Worm (Caenorhabditis elegans): Measurements from ENCODE around the gene epi-1.

Gene epi-1

DNA sequence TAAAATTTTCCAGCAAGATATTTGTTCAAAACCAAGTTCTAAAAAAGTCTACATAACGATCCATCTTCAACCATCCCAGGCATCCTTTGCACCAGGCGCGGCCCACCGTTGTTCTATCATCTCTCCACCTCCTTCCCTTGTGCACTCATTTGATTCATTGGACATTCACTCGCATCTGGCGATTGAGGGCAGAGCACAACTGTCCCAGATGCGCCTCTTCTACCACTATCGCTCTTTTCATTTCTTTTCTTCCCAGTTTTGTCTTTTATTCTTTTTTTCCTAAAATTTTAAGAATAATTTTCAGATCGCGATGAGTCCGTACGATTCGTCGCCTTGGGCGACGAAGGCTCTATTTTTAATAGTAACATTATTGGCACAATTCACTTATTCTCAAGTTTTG, at the start of gene epi-1:
TSS of gene epi-1 (plus strand) at position 301 of the 400 bp plus-strand sequence.
- peak; percentile 79 for TF ChIP-seq hlh-1 (tag; optimal IDR thresholded peaks at IDR 0.05)
- TF ChIP-seq unc-120 (tag; optimal IDR thresholded peaks at IDR 0.05; ENCODE audit: poor library complexity, severe bottlenecking), result peak; percentile 38
- TF ChIP-seq mls-2 (tag; optimal IDR thresholded peaks at IDR 0.05), result no peak

- TF ChIP-seq cnd-1 (tag; optimal IDR thresholded peaks at IDR 0.05), result no peak
- no peak for TF ChIP-seq ham-2 (GFP tag; optimal IDR thresholded peaks at IDR 0.05)
- TF ChIP-seq nhr-237 (tag; optimal IDR thresholded peaks at IDR 0.05), result no peak
- no peak for TF ChIP-seq ces-1 (GFP tag; optimal IDR thresholded peaks at IDR 0.05)
- no peak for TF ChIP-seq bed-3 (GFP tag; optimal IDR thresholded peaks at IDR 0.05)
- no peak for TF ChIP-seq mep-1 (tag; optimal IDR thresholded peaks at IDR 0.05)
- TF ChIP-seq unc-120 (tag; optimal IDR thresholded peaks at IDR 0.05; ENCODE audit: poor library complexity, severe bottlenecking), result no peak
- no peak for TF ChIP-seq lsy-2 (tag; optimal IDR thresholded peaks at IDR 0.05)
- no peak for TF ChIP-seq zip-8 (tag; optimal IDR thresholded peaks at IDR 0.05)
- TF ChIP-seq blmp-1 (tag; optimal IDR thresholded peaks at IDR 0.05), result no peak
Measured at ce11 chrIV:10617099-10617498, 49.5 kb upstream of the epi-1 start.

DNA sequence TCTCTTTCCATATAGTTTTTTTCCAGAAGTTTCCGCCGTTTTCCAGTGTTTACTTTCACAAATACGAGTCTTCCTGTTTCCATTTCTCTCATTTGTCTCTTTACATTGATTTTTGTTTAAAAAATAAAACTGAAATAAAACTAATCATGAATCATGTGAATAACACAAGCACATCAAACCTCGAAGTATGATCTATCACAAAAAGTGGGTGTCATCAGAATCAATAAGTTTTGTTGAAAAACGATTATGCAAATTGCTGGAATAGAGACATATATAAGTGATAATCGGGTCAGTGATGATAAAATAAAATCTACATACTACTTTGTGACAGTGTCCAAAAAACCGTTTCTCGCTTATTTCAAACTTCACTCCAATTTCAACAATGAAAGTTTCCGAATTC, 45.8 kb upstream of the epi-1 start, which contains the start of gene R09H10.7:
TSS of gene R09H10.7 (plus strand) at position 301 of the 400 bp plus-strand sequence.
- TF ChIP-seq unc-120 (tag; optimal IDR thresholded peaks at IDR 0.05; ENCODE audit: poor library complexity, severe bottlenecking) (no peak), ceh-39 (tag; optimal IDR thresholded peaks at IDR 0.05) (no peak), M03D4.4 (tag; optimal IDR thresholded peaks at IDR 0.05) (no peak), unc-39 (tag; optimal IDR thresholded peaks at IDR 0.05) (no peak), mep-1 (tag; optimal IDR thresholded peaks at IDR 0.05) (no peak), nhr-237 (tag; optimal IDR thresholded peaks at IDR 0.05) (no peak), lin-32 (GFP tag; optimal IDR thresholded peaks at IDR 0.05) (no peak), drap-1 (GFP tag; optimal IDR thresholded peaks at IDR 0.05) (no peak)

DNA sequence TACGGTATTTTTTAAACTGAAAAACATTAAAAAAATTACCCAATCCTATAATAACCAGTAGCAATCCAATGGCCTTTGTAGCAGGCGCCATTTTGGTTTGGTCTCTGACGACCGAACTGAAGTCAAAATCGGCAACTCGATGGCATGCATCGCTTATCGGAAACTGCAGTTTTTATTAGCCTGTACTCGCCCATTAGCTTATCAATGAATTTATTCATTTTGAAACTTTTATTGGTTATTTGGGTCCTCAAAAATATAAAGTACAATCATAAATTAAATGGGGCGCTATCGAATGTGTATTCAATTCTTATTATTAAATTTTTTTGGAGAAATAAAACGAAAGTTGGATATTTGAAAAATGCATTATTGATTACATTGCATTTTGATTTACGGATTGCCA, 37.9 kb upstream of the epi-1 start, which contains the start of gene R09H10.5:
TSS of gene R09H10.5 (minus strand) at position 106 of the 400 bp plus-strand sequence.
- TF ChIP-seq nhr-237 (tag; optimal IDR thresholded peaks at IDR 0.05) (no peak), unc-39 (tag; optimal IDR thresholded peaks at IDR 0.05) (no peak), snpc-4 (tag; optimal IDR thresholded peaks at IDR 0.05) (no peak)

DNA sequence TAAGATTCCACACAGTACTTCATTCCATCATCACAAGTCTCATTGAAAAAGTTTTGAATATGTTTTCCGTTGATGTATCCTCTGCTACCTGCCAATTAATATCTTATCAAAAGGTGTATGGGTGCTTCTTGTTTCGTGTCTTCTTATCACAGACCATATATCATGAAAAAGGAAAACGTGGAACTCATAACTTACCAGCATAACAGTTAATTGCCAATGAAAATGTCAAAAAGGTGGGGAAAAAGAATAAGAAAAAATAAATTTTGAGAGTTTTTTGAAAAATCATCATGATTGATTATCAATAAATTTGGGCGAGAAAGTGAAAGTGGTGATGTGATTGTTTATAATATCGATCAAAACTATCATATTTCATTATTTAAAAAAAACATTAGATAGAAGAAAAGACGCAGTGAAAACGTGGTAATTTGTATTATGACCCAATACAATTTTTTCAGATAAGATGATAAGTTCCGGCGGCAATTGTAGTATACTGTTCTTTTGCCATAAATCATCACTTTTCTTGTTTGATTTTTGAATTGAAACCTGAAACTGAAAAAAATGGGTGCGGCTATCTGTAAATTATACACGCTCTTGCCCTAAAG, 35.6 kb upstream of the epi-1 start, which contains the start of gene F56C4.4:
TSS of gene F56C4.4 (minus strand) at position 315 of the 602 bp plus-strand sequence.
- TF ChIP-seq blmp-1 (tag; optimal IDR thresholded peaks at IDR 0.05) (no peak), ceh-39 (tag; optimal IDR thresholded peaks at IDR 0.05) (no peak), ztf-11 (tag; optimal IDR thresholded peaks at IDR 0.05) (no peak), nhr-237 (tag; optimal IDR thresholded peaks at IDR 0.05) (no peak), lsy-2 (tag; optimal IDR thresholded peaks at IDR 0.05) (no peak), unc-39 (tag; optimal IDR thresholded peaks at IDR 0.05) (no peak), elt-3 (tag; optimal IDR thresholded peaks at IDR 0.05) (no peak), unc-120 (tag; optimal IDR thresholded peaks at IDR 0.05; ENCODE audit: poor library complexity, severe bottlenecking) (no peak), hlh-1 (tag; optimal IDR thresholded peaks at IDR 0.05) (no peak), tbx-8 (GFP tag; optimal IDR thresholded peaks at IDR 0.05) (no peak), mls-2 (tag; optimal IDR thresholded peaks at IDR 0.05) (no peak), ces-1 (GFP tag; optimal IDR thresholded peaks at IDR 0.05) (no peak), drap-1 (GFP tag; optimal IDR thresholded peaks at IDR 0.05) (no peak), elt-1 (tag; optimal IDR thresholded peaks at IDR 0.05; ENCODE audit: borderline replicate concordance, insufficient read depth) (no peak), nhr-28 (tag; optimal IDR thresholded peaks at IDR 0.05) (no peak), zip-8 (tag; optimal IDR thresholded peaks at IDR 0.05) (no peak), sptf-1 (tag; optimal IDR thresholded peaks at IDR 0.05) (no peak), mab-5 (tag; optimal IDR thresholded peaks at IDR 0.05) (no peak), sem-2 (GFP tag; optimal IDR thresholded peaks at IDR 0.05) (no peak), M03D4.4 (tag; optimal IDR thresholded peaks at IDR 0.05) (no peak)

- TF ChIP-seq ces-1 (GFP tag; optimal IDR thresholded peaks at IDR 0.05), result no peak
- no peak for TF ChIP-seq blmp-1 (tag; optimal IDR thresholded peaks at IDR 0.05)
Measured at ce11 chrIV:10636649-10637048, 30.0 kb upstream of the epi-1 start, which contains the start of gene F56C4.1. F56C4.1 (plus strand) TSS chrIV:10636949.

DNA sequence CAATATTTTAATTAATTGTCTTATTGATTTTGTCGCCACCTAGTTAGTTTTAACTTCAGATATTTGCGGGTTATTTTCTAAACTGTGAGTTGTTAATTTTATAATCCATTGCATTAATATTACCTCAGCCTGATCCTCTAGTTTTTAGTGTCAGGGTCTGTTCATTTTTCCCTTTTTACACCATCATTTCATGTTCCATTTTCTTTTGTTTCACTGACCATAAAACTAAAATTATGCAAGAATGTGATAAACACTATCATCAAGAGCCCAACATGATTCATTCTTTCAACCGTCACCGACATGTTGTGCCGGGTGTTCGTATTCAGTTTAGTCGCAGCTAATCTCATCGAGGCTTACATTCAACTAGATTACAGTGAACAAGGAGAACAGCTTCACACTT, 27.6 kb upstream of the epi-1 start, which contains the start of gene F56C4.2:
TSS of gene F56C4.2 (plus strand) at position 301 of the 400 bp plus-strand sequence.
- TF ChIP-seq ces-1 (GFP tag; optimal IDR thresholded peaks at IDR 0.05) (no peak), ztf-11 (tag; optimal IDR thresholded peaks at IDR 0.05) (no peak), lin-13 (tag; optimal IDR thresholded peaks at IDR 0.05) (no peak), M03D4.4 (tag; optimal IDR thresholded peaks at IDR 0.05) (no peak), lin-32 (GFP tag; optimal IDR thresholded peaks at IDR 0.05) (no peak), unc-39 (tag; optimal IDR thresholded peaks at IDR 0.05) (no peak)

Data from whole organism, mixed stage, embryonic.